Worm (Caenorhabditis elegans) whole organism, L4 larva: Measurements from ENCODE around the gene srw-71.

Experiments
- D1046.2 ChIP-seq: fragments of 200-800 bp; sonication (Bioruptor generic); IDR thresholded peaks from 2 replicates; pipeline ENCODE4 v1.3.6; 2022; ENCODE audit warnings: missing genetic modification characterization, missing compliant biosample characterization
- F37D6.2 ChIP-seq: sonication (generic microtip); optimal IDR thresholded peaks from 2 replicates; lab custom pipeline; 2016; ENCODE audit warnings: mild to moderate bottlenecking, missing genetic modification characterization, missing compliant biosample characterization
- T20F7.1 ChIP-seq: fragments of 200-800 bp; sonication (Bioruptor generic); optimal IDR thresholded peaks from 2 replicates; lab custom pipeline; 2018; ENCODE audit warnings: mild to moderate bottlenecking, missing genetic modification characterization, missing compliant biosample characterization
- T26A8.4 ChIP-seq: fragments of 200-800 bp; sonication (Bioruptor generic); IDR thresholded peaks from 2 replicates; pipeline ENCODE4 v1.3.6; 2022; ENCODE audit warnings: missing genetic modification characterization, missing compliant biosample characterization
- ZK546.5 ChIP-seq, 2 experiments: sonication (generic microtip); optimal IDR thresholded peaks; 2 replicates each; lab custom pipeline; 2017; ENCODE audit warnings: missing biosample characterization in 2 of 2, missing genetic modification characterization in 2 of 2
- aha-1 ChIP-seq: fragments of 150-350 bp; peaks from one replicate; lab custom pipeline; 2014; ENCODE audit warnings: missing biosample characterization, missing genetic modification characterization
- aly-2 ChIP-seq: sonication (generic microtip); optimal IDR thresholded peaks from 2 replicates; lab custom pipeline; 2018; ENCODE audit warnings: missing biosample characterization, missing genetic modification characterization
- ama-1 ChIP-seq: fragments of 150-350 bp; optimal IDR thresholded peaks from 2 replicates; lab custom pipeline; 2014; ENCODE audit warnings: inconsistent platforms, mixed read lengths
- arid-1 ChIP-seq: fragments of 200-800 bp; sonication (Bioruptor generic); conservative IDR thresholded peaks from 2 replicates; pipeline ENCODE4 v1.3.6; 2022; ENCODE audit warnings: missing genetic modification reagents, missing genetic modification characterization, missing compliant biosample characterization
- ceh-20 ChIP-seq: fragments of 200-800 bp; sonication (Bioruptor generic); IDR thresholded peaks from 2 replicates; pipeline ENCODE4 v1.3.6; 2022; ENCODE audit warnings: missing genetic modification reagents, missing genetic modification characterization, missing compliant biosample characterization
- ceh-28 ChIP-seq: fragments of 150-350 bp; optimal IDR thresholded peaks from 2 replicates; lab custom pipeline; 2014; ENCODE audit warnings: missing biosample characterization, missing genetic modification reagents, missing genetic modification characterization
- ces-1 ChIP-seq: fragments of 150-350 bp; sonication (generic microtip); optimal IDR thresholded peaks from 4 replicates; lab custom pipeline; 2014; ENCODE audit warnings: missing biosample characterization, missing genetic modification reagents, missing genetic modification characterization
- cey-2 ChIP-seq: sonication (generic microtip); optimal IDR thresholded peaks from 3 replicates; lab custom pipeline; 2017; ENCODE audit warnings: missing genetic modification characterization, mild to moderate bottlenecking, missing compliant biosample characterization, antibody characterized with exemption, borderline replicate concordance; ENCODE audit not compliant: insufficient read depth
- daf-12 ChIP-seq: fragments of 150-350 bp; optimal IDR thresholded peaks from 2 replicates; lab custom pipeline; 2014; ENCODE audit warnings: missing biosample characterization, missing genetic modification reagents, missing genetic modification characterization
- daf-8 ChIP-seq: fragments of 200-800 bp; sonication (Bioruptor generic); IDR thresholded peaks from 2 replicates; pipeline ENCODE4 v1.3.6; 2022; ENCODE audit warnings: missing genetic modification characterization, missing compliant biosample characterization
- dmd-6 ChIP-seq: fragments of 200-800 bp; sonication (Bioruptor generic); IDR thresholded peaks from 2 replicates; pipeline ENCODE4 v1.3.6; 2022; ENCODE audit warnings: missing genetic modification reagents, missing genetic modification characterization, missing compliant biosample characterization
- dmd-8 ChIP-seq: fragments of 200-800 bp; sonication (Bioruptor generic); IDR thresholded peaks from 2 replicates; pipeline ENCODE4 v1.3.6; 2022; ENCODE audit warnings: missing genetic modification characterization, missing compliant biosample characterization
- duxl-1 ChIP-seq: sonication (generic microtip); optimal IDR thresholded peaks from 2 replicates; lab custom pipeline; 2016; ENCODE audit warnings: mild to moderate bottlenecking, missing genetic modification characterization, moderate library complexity, missing compliant biosample characterization; ENCODE audit not compliant: poor library complexity
- dve-1 ChIP-seq: sonication (generic microtip); optimal IDR thresholded peaks from 2 replicates; lab custom pipeline; 2017; ENCODE audit warnings: antibody characterized with exemption, mild to moderate bottlenecking, missing genetic modification characterization, missing compliant biosample characterization; ENCODE audit not compliant: insufficient read depth
- gei-8 ChIP-seq: fragments of 200-800 bp; sonication (Bioruptor generic); optimal IDR thresholded peaks from 2 replicates; lab custom pipeline; 2018; ENCODE audit warnings: mild to moderate bottlenecking, missing genetic modification characterization, missing compliant biosample characterization
- jun-1 ChIP-seq: fragments of 150-350 bp; optimal IDR thresholded peaks from 2 replicates; lab custom pipeline; 2014; ENCODE audit warnings: missing biosample characterization, missing genetic modification reagents, missing genetic modification characterization
- lim-7 ChIP-seq: fragments of 200-800 bp; sonication (Bioruptor generic); IDR thresholded peaks from 2 replicates; pipeline ENCODE4 v1.3.6; 2022; ENCODE audit warnings: missing genetic modification characterization, missing compliant biosample characterization
- lin-1 ChIP-seq: fragments of 200-800 bp; sonication (Bioruptor generic); IDR thresholded peaks from 2 replicates; pipeline ENCODE4 v1.3.6; 2022; ENCODE audit warnings: missing genetic modification reagents, missing genetic modification characterization, missing compliant biosample characterization
- lin-13 ChIP-seq: fragments of 150-350 bp; optimal IDR thresholded peaks from 2 replicates; lab custom pipeline; 2014; ENCODE audit warnings: missing biosample characterization, missing genetic modification reagents, missing genetic modification characterization
- lin-15B ChIP-seq: fragments of 150-350 bp; sonication (generic microtip); optimal IDR thresholded peaks from 3 replicates; lab custom pipeline; 2014; ENCODE audit warnings: missing biosample characterization, missing genetic modification characterization
- lin-29 ChIP-seq: fragments of 200-800 bp; sonication (Bioruptor generic); IDR thresholded peaks from 2 replicates; pipeline ENCODE4 v1.3.6; 2022; ENCODE audit warnings: missing genetic modification reagents, missing genetic modification characterization, missing compliant biosample characterization
- lin-39 ChIP-seq: fragments of 150-350 bp; optimal IDR thresholded peaks from 2 replicates; lab custom pipeline; 2014; ENCODE audit warnings: missing biosample characterization, missing genetic modification reagents, missing genetic modification characterization
- lir-3 ChIP-seq: sonication (generic microtip); optimal IDR thresholded peaks from 2 replicates; lab custom pipeline; 2016; ENCODE audit warnings: mild to moderate bottlenecking, missing genetic modification characterization, missing compliant biosample characterization
- madf-5 ChIP-seq, 2 experiments: fragments of 200-800 bp; sonication (Bioruptor generic); IDR thresholded peaks; 2 replicates each; pipeline ENCODE4 v1.3.6; 2022; ENCODE audit warnings: missing compliant biosample characterization in 2 of 2, missing genetic modification characterization in 2 of 2
- madf-9 ChIP-seq: fragments of 200-800 bp; sonication (Bioruptor generic); conservative IDR thresholded peaks from 2 replicates; pipeline ENCODE4 v1.3.6; 2022; ENCODE audit warnings: missing genetic modification reagents, missing genetic modification characterization, missing compliant biosample characterization
- mdl-1 ChIP-seq, 2 experiments: fragments of 150-350 bp in 1 of 2; sonication (generic microtip) in 1 of 2; optimal IDR thresholded peaks; 2 replicates each; lab custom pipeline; 2014 to 2017; ENCODE audit warnings: missing biosample characterization in 2 of 2, missing genetic modification characterization in 2 of 2
- mdt-29 ChIP-seq: fragments of 200-800 bp; sonication (Bioruptor generic); IDR thresholded peaks from 2 replicates; pipeline ENCODE4 v1.3.6; 2022; ENCODE audit warnings: missing genetic modification reagents, missing genetic modification characterization, missing compliant biosample characterization
- mes-2 ChIP-seq: sonication (generic microtip); optimal IDR thresholded peaks from 2 replicates; lab custom pipeline; 2016; ENCODE audit warnings: missing genotype, mild to moderate bottlenecking, missing genetic modification characterization, missing compliant biosample characterization; ENCODE audit not compliant: poor library complexity, severe bottlenecking
- mxl-2 ChIP-seq: fragments of 200-800 bp; sonication (Bioruptor generic); conservative IDR thresholded peaks from 2 replicates; pipeline ENCODE4 v1.3.6; 2022; ENCODE audit warnings: missing genetic modification reagents, missing genetic modification characterization, missing compliant biosample characterization
- mxl-3 ChIP-seq: fragments of 200-800 bp; sonication (Bioruptor generic); optimal IDR thresholded peaks from 2 replicates; lab custom pipeline; 2018; ENCODE audit warnings: mild to moderate bottlenecking, missing genetic modification characterization, missing compliant biosample characterization
- nhr-102 ChIP-seq: sonication (generic microtip); optimal IDR thresholded peaks from 2 replicates; lab custom pipeline; 2016; ENCODE audit warnings: mild to moderate bottlenecking, missing genetic modification characterization, moderate library complexity, missing compliant biosample characterization
- nhr-11 ChIP-seq: fragments of 150-350 bp; optimal IDR thresholded peaks from 2 replicates; lab custom pipeline; 2014; ENCODE audit warnings: missing biosample characterization, missing genetic modification characterization
- nhr-237 ChIP-seq: sonication (generic microtip); optimal IDR thresholded peaks from 2 replicates; lab custom pipeline; 2017; ENCODE audit warnings: missing biosample characterization, missing genetic modification characterization
- nhr-76 ChIP-seq: fragments of 150-350 bp; optimal IDR thresholded peaks from 2 replicates; lab custom pipeline; 2014; ENCODE audit warnings: missing biosample characterization, missing genetic modification characterization
- pqm-1 ChIP-seq: sonication (generic microtip); optimal IDR thresholded peaks from 2 replicates; lab custom pipeline; 2017; ENCODE audit warnings: missing biosample characterization, missing genetic modification characterization
- rbr-2 ChIP-seq: sonication (generic microtip); optimal IDR thresholded peaks from 2 replicates; lab custom pipeline; 2016; ENCODE audit warnings: missing genotype, missing genetic modification characterization, missing compliant biosample characterization
- saeg-2 ChIP-seq: fragments of 200-800 bp; sonication (Bioruptor generic); IDR thresholded peaks from 2 replicates; pipeline ENCODE4 v1.3.6; 2022; ENCODE audit warnings: missing genetic modification reagents, missing genetic modification characterization, missing compliant biosample characterization
- sdz-12 ChIP-seq: fragments of 200-800 bp; sonication (Bioruptor generic); optimal IDR thresholded peaks from 2 replicates; lab custom pipeline; 2018; ENCODE audit warnings: mild to moderate bottlenecking, missing genetic modification characterization, missing compliant biosample characterization
- spr-3 ChIP-seq: fragments of 200-800 bp; sonication (Bioruptor generic); optimal IDR thresholded peaks from 2 replicates; lab custom pipeline; 2018; ENCODE audit warnings: mild to moderate bottlenecking, missing genetic modification characterization, missing compliant biosample characterization
- unc-130 ChIP-seq: sonication (generic microtip); optimal IDR thresholded peaks from 2 replicates; lab custom pipeline; 2016; ENCODE audit warnings: missing genetic modification reagents, missing genetic modification characterization, missing compliant biosample characterization
- zfp-2 ChIP-seq: sonication (generic microtip); optimal IDR thresholded peaks from 2 replicates; lab custom pipeline; 2016; ENCODE audit warnings: mild to moderate bottlenecking, missing genetic modification characterization, missing compliant biosample characterization
- zfp-3 ChIP-seq: fragments of 200-800 bp; sonication (Bioruptor generic); conservative IDR thresholded peaks from 2 replicates; pipeline ENCODE4 v1.3.6; 2022; ENCODE audit warnings: missing genetic modification reagents, missing genetic modification characterization, missing compliant biosample characterization
- zip-11 ChIP-seq: fragments of 200-800 bp; sonication (Bioruptor generic); IDR thresholded peaks from 2 replicates; pipeline ENCODE4 v1.3.6; 2022; ENCODE audit warnings: missing genetic modification characterization, missing compliant biosample characterization
- ztf-11 ChIP-seq: fragments of 150-350 bp; optimal IDR thresholded peaks from 2 replicates; lab custom pipeline; 2014; ENCODE audit warnings: missing biosample characterization, missing genetic modification characterization
- ztf-7 ChIP-seq: fragments of 150-350 bp; optimal IDR thresholded peaks from 2 replicates; lab custom pipeline; 2014; ENCODE audit warnings: missing biosample characterization, missing genetic modification characterization

srw-71 gene

DNA sequence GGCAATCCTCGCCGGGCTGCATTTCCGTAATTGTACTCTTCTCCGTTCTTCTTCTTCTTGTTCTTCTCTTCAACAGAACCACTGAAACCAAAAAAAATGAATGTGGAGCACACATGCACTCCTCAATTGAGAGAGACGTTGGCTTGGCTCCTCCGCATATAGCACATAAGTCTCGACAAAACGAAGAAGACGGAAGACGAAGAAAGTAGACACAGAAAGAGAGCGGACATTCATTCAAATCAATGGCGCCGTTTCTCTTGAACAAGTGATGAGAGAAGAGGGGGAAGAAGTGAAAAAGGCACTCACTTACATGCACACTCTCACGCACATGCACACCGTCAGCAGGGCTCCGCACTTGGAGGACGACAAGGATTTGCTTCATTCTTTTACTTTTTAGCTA is 6.6 kb upstream of the srw-71 start, which contains the start of gene F25E5.9 (continued):
- TF ChIP-seq pqm-1 (tag; lab: Kevin White, UChicago): no peak
- no peak for TF ChIP-seq jun-1
- no peak for TF ChIP-seq nhr-76 (tag; lab: Kevin White, UChicago)
- no peak for TF ChIP-seq nhr-102
- TF ChIP-seq mxl-2 (GFP tag; lab: Robert Waterston, UW): no peak
- no peak for TF ChIP-seq ces-1 (GFP tag; lab: Kevin White, UChicago)
- TF ChIP-seq lin-13 (GFP tag; lab: Kevin White, UChicago): no peak
- TF ChIP-seq madf-5 (GFP tag; IDR thresholded peaks at IDR 0.05; lab: Robert Waterston, UW): no peak
- TF ChIP-seq daf-12 (tag; lab: Kevin White, UChicago): no peak
- TF ChIP-seq ztf-11 (tag; lab: Kevin White, UChicago): no peak
- no peak for TF ChIP-seq cey-2
- TF ChIP-seq sdz-12 (GFP tag; lab: Kevin White, UChicago): no peak
- no peak for TF ChIP-seq lim-7 (GFP tag; lab: Robert Waterston, UW)
- TF ChIP-seq nhr-11: no peak
- no peak for TF ChIP-seq aha-1 (tag; lab: Kevin White, UChicago)
- no peak for TF ChIP-seq dmd-6
- no peak for TF ChIP-seq madf-9 (GFP tag; lab: Robert Waterston, UW)
- TF ChIP-seq saeg-2 (GFP tag; lab: Robert Waterston, UW): 0 out of 2 replicates have a peak, but pooled peaks have one; percentile 34
- TF ChIP-seq mdl-1 (tag; optimal IDR thresholded peaks at IDR 0.05; lab: Kevin White, UChicago): peak in 1 of 2 experiments; percentile 22
- TF ChIP-seq arid-1: no peak
- TF ChIP-seq ZK546.5 (tag; optimal IDR thresholded peaks at IDR 0.05; lab: Kevin White, UChicago): no peak
- TF ChIP-seq lir-3: no peak
- no peak for TF ChIP-seq zfp-3 (GFP tag; lab: Robert Waterston, UW)
- no peak for TF ChIP-seq unc-130 (GFP tag; lab: Kevin White, UChicago)
- TF ChIP-seq ztf-7 (tag; lab: Kevin White, UChicago): no peak
- no peak for TF ChIP-seq spr-3 (GFP tag; lab: Kevin White, UChicago)
- TF ChIP-seq rbr-2: peak; percentile 28
- no peak for TF ChIP-seq mdt-29 (GFP tag; lab: Robert Waterston, UW)
- TF ChIP-seq aly-2: no peak
- TF ChIP-seq ceh-20 (GFP tag; lab: Robert Waterston, UW): no peak
- TF ChIP-seq daf-8 (GFP tag; lab: Robert Waterston, UW): no peak
- TF ChIP-seq dve-1 (tag; lab: Kevin White, UChicago): no peak
- TF ChIP-seq gei-8 (GFP tag; lab: Kevin White, UChicago): no peak
- no peak for TF ChIP-seq T20F7.1 (GFP tag; lab: Kevin White, UChicago)
- TF ChIP-seq duxl-1 (tag; lab: Kevin White, UChicago): peak; percentile 48
- peak; percentile 16 for TF ChIP-seq mxl-3
- TF ChIP-seq lin-39 (tag; lab: Kevin White, UChicago): no peak
- no peak for TF ChIP-seq dmd-8 (GFP tag; lab: Robert Waterston, UW)
- no peak for TF ChIP-seq ceh-28
- no peak for TF ChIP-seq lin-1 (GFP tag; lab: Robert Waterston, UW)
- no peak for TF ChIP-seq F37D6.2 (tag; lab: Kevin White, UChicago)
- TF ChIP-seq nhr-237 (tag; lab: Kevin White, UChicago): no peak
- TF ChIP-seq T26A8.4: no peak
- TF ChIP-seq mes-2 (tag; lab: Kevin White, UChicago): peak; percentile 23
- TF ChIP-seq lin-15B: no peak
- TF ChIP-seq lin-29: no peak
- TF ChIP-seq zfp-2 (tag; lab: Kevin White, UChicago): no peak
- TF ChIP-seq D1046.2: 0 out of 2 replicates have a peak, but pooled peaks have one; percentile 40
- TF ChIP-seq zip-11 (GFP tag; lab: Robert Waterston, UW): no peak
- TF ChIP-seq ama-1 (lab: Kevin White, UChicago): no peak
